Worm (Caenorhabditis elegans) whole organism, L4 larva: Measurements from ENCODE around the gene nhr-26.

Experiments used
- F26F4.8 ChIP-seq: fragments of 200-800 bp; sonication (Bioruptor generic); conservative IDR thresholded peaks from 2 replicates; pipeline ENCODE4 v1.3.6; 2022; ENCODE audit warnings: missing genetic modification characterization, missing compliant biosample characterization
- R02D3.7 ChIP-seq: fragments of 150-350 bp; sonication (generic microtip); optimal IDR thresholded peaks from 3 replicates; lab custom pipeline; 2014; ENCODE audit warnings: missing biosample characterization, missing genetic modification characterization
- T20F7.1 ChIP-seq: fragments of 200-800 bp; sonication (Bioruptor generic); optimal IDR thresholded peaks from 2 replicates; lab custom pipeline; 2018; ENCODE audit warnings: mild to moderate bottlenecking, missing genetic modification characterization, missing compliant biosample characterization
- T26A8.4 ChIP-seq: fragments of 200-800 bp; sonication (Bioruptor generic); IDR thresholded peaks from 2 replicates; pipeline ENCODE4 v1.3.6; 2022; ENCODE audit warnings: missing genetic modification characterization, missing compliant biosample characterization
- Y75B8A.6 ChIP-seq: fragments of 200-800 bp; sonication (Bioruptor generic); IDR thresholded peaks from 2 replicates; pipeline ENCODE4 v1.3.6; 2022; ENCODE audit warnings: missing genetic modification reagents, missing genetic modification characterization, missing compliant biosample characterization
- aha-1 ChIP-seq: fragments of 150-350 bp; peaks from one replicate; lab custom pipeline; 2014; ENCODE audit warnings: missing biosample characterization, missing genetic modification characterization
- ama-1 ChIP-seq: fragments of 150-350 bp; optimal IDR thresholded peaks from 2 replicates; lab custom pipeline; 2014; ENCODE audit warnings: inconsistent platforms, mixed read lengths
- ceh-20 ChIP-seq: fragments of 200-800 bp; sonication (Bioruptor generic); IDR thresholded peaks from 2 replicates; pipeline ENCODE4 v1.3.6; 2022; ENCODE audit warnings: missing genetic modification reagents, missing genetic modification characterization, missing compliant biosample characterization
- ceh-62 ChIP-seq: sonication (generic microtip); optimal IDR thresholded peaks from 2 replicates; lab custom pipeline; 2017; ENCODE audit warnings: missing biosample characterization, missing genetic modification characterization
- ces-1 ChIP-seq: fragments of 150-350 bp; sonication (generic microtip); optimal IDR thresholded peaks from 4 replicates; lab custom pipeline; 2014; ENCODE audit warnings: missing biosample characterization, missing genetic modification reagents, missing genetic modification characterization
- ctbp-1 ChIP-seq: fragments of 200-800 bp; sonication (Bioruptor generic); IDR thresholded peaks from 2 replicates; pipeline ENCODE4 v1.3.6; 2022; ENCODE audit warnings: missing genetic modification reagents, missing genetic modification characterization, missing compliant biosample characterization
- daf-16 ChIP-seq, 3 experiments: sonication (generic microtip); optimal IDR thresholded peaks; 2 replicates each; lab custom pipeline; 2016 to 2017; ENCODE audit warnings: missing genetic modification characterization in 3 of 3, missing genetic modification reagents in 3 of 3, mild to moderate bottlenecking in 2 of 3, missing compliant biosample characterization in 2 of 3, missing biosample characterization in 1 of 3, moderate library complexity in 1 of 3
- daf-8 ChIP-seq: fragments of 200-800 bp; sonication (Bioruptor generic); IDR thresholded peaks from 2 replicates; pipeline ENCODE4 v1.3.6; 2022; ENCODE audit warnings: missing genetic modification characterization, missing compliant biosample characterization
- dmd-6 ChIP-seq: fragments of 200-800 bp; sonication (Bioruptor generic); IDR thresholded peaks from 2 replicates; pipeline ENCODE4 v1.3.6; 2022; ENCODE audit warnings: missing genetic modification reagents, missing genetic modification characterization, missing compliant biosample characterization
- dpl-1 ChIP-seq: fragments of 150-350 bp; optimal IDR thresholded peaks from 2 replicates; lab custom pipeline; 2014; ENCODE audit warnings: missing biosample characterization, missing genetic modification reagents, missing genetic modification characterization
- dve-1 ChIP-seq: sonication (generic microtip); optimal IDR thresholded peaks from 2 replicates; lab custom pipeline; 2017; ENCODE audit warnings: antibody characterized with exemption, mild to moderate bottlenecking, missing genetic modification characterization, missing compliant biosample characterization; ENCODE audit not compliant: insufficient read depth
- egl-43 ChIP-seq: fragments of 200-800 bp; sonication (Bioruptor generic); IDR thresholded peaks from 2 replicates; pipeline ENCODE4 v1.3.6; 2022; ENCODE audit warnings: missing genetic modification reagents, missing genetic modification characterization, missing compliant biosample characterization
- fkh-10 ChIP-seq: fragments of 150-350 bp; optimal IDR thresholded peaks from 2 replicates; lab custom pipeline; 2014; ENCODE audit warnings: missing biosample characterization, missing genetic modification reagents, missing genetic modification characterization
- hif-1 ChIP-seq, 2 experiments: sonication (generic microtip); optimal IDR thresholded peaks; 2 replicates each; lab custom pipeline; 2016 to 2017; ENCODE audit warnings: missing compliant biosample characterization in 2 of 2, missing genetic modification characterization in 2 of 2, missing genetic modification reagents in 2 of 2, missing genotype in 2 of 2, mild to moderate bottlenecking in 1 of 2
- hlh-11 ChIP-seq: fragments of 200-800 bp; sonication (Bioruptor generic); optimal IDR thresholded peaks from 2 replicates; lab custom pipeline; 2018; ENCODE audit warnings: mild to moderate bottlenecking, missing genetic modification characterization, missing compliant biosample characterization
- hlh-30 ChIP-seq: sonication (generic microtip); optimal IDR thresholded peaks from 2 replicates; lab custom pipeline; 2017; ENCODE audit warnings: antibody characterized with exemption, mild to moderate bottlenecking, missing genetic modification characterization, missing compliant biosample characterization; ENCODE audit not compliant: insufficient read depth
- lin-13 ChIP-seq: fragments of 150-350 bp; optimal IDR thresholded peaks from 2 replicates; lab custom pipeline; 2014; ENCODE audit warnings: missing biosample characterization, missing genetic modification reagents, missing genetic modification characterization
- lin-39 ChIP-seq: fragments of 150-350 bp; optimal IDR thresholded peaks from 2 replicates; lab custom pipeline; 2014; ENCODE audit warnings: missing biosample characterization, missing genetic modification reagents, missing genetic modification characterization
- lsy-2 ChIP-seq, 2 experiments: fragments of 150-350 bp in 1 of 2; sonication (generic microtip) in 1 of 2; optimal IDR thresholded peaks; 2 replicates each; lab custom pipeline; 2014 to 2017; ENCODE audit warnings: missing biosample characterization in 2 of 2, missing genetic modification characterization in 2 of 2
- mep-1 ChIP-seq: fragments of 150-350 bp; sonication (generic microtip); optimal IDR thresholded peaks from 3 replicates; lab custom pipeline; 2014; ENCODE audit warnings: missing biosample characterization, missing genetic modification characterization
- mes-2 ChIP-seq: sonication (generic microtip); optimal IDR thresholded peaks from 2 replicates; lab custom pipeline; 2016; ENCODE audit warnings: missing genotype, mild to moderate bottlenecking, missing genetic modification characterization, missing compliant biosample characterization; ENCODE audit not compliant: poor library complexity, severe bottlenecking
- nhr-10 ChIP-seq: fragments of 150-350 bp; optimal IDR thresholded peaks from 2 replicates; lab custom pipeline; 2014; ENCODE audit warnings: missing biosample characterization, missing genetic modification characterization
- nhr-102 ChIP-seq: sonication (generic microtip); optimal IDR thresholded peaks from 2 replicates; lab custom pipeline; 2016; ENCODE audit warnings: mild to moderate bottlenecking, missing genetic modification characterization, moderate library complexity, missing compliant biosample characterization
- nhr-111 ChIP-seq: fragments of 200-800 bp; sonication (Bioruptor generic); optimal IDR thresholded peaks from 2 replicates; lab custom pipeline; 2018; ENCODE audit warnings: mild to moderate bottlenecking, missing genetic modification characterization, missing compliant biosample characterization
- nhr-28 ChIP-seq: fragments of 150-350 bp; optimal IDR thresholded peaks from 2 replicates; lab custom pipeline; 2014; ENCODE audit warnings: missing biosample characterization, missing genetic modification characterization
- nhr-48 ChIP-seq: sonication (generic microtip); optimal IDR thresholded peaks from 2 replicates; lab custom pipeline; 2016; ENCODE audit warnings: mild to moderate bottlenecking, missing genetic modification characterization, missing compliant biosample characterization
- nhr-77 ChIP-seq: fragments of 150-350 bp; optimal IDR thresholded peaks from 2 replicates; lab custom pipeline; 2014; ENCODE audit warnings: missing biosample characterization, missing genetic modification characterization
- php-3 ChIP-seq: fragments of 200-800 bp; sonication (Bioruptor generic); IDR thresholded peaks from 2 replicates; pipeline ENCODE4 v1.3.6; 2022; ENCODE audit warnings: missing genetic modification reagents, missing genetic modification characterization, missing compliant biosample characterization
- pqm-1 ChIP-seq: sonication (generic microtip); optimal IDR thresholded peaks from 2 replicates; lab custom pipeline; 2017; ENCODE audit warnings: missing biosample characterization, missing genetic modification characterization
- rbr-2 ChIP-seq: sonication (generic microtip); optimal IDR thresholded peaks from 2 replicates; lab custom pipeline; 2016; ENCODE audit warnings: missing genotype, missing genetic modification characterization, missing compliant biosample characterization
- saeg-2 ChIP-seq: fragments of 200-800 bp; sonication (Bioruptor generic); IDR thresholded peaks from 2 replicates; pipeline ENCODE4 v1.3.6; 2022; ENCODE audit warnings: missing genetic modification reagents, missing genetic modification characterization, missing compliant biosample characterization
- sdz-12 ChIP-seq: fragments of 200-800 bp; sonication (Bioruptor generic); optimal IDR thresholded peaks from 2 replicates; lab custom pipeline; 2018; ENCODE audit warnings: mild to moderate bottlenecking, missing genetic modification characterization, missing compliant biosample characterization
- snpc-4 ChIP-seq: fragments of 150-350 bp; optimal IDR thresholded peaks from 2 replicates; lab custom pipeline; 2014; ENCODE audit warnings: missing biosample characterization, missing genetic modification characterization
- tag-97 ChIP-seq: fragments of 200-800 bp; sonication (Bioruptor generic); IDR thresholded peaks from 2 replicates; pipeline ENCODE4 v1.3.6; 2022; ENCODE audit warnings: missing genetic modification characterization, missing compliant biosample characterization
- tra-1 ChIP-seq: fragments of 200-800 bp; sonication (Bioruptor generic); IDR thresholded peaks from 2 replicates; pipeline ENCODE4 v1.3.6; 2022; ENCODE audit warnings: missing genetic modification reagents, missing genetic modification characterization, missing compliant biosample characterization
- unc-39 ChIP-seq: sonication (generic microtip); optimal IDR thresholded peaks from 2 replicates; lab custom pipeline; 2017; ENCODE audit warnings: missing biosample characterization, missing genetic modification characterization
- unc-62 ChIP-seq, 3 experiments: fragments of 150-350 bp in 1 of 3; sonication (generic microtip); optimal IDR thresholded peaks in 2 of 3; peaks in 1 of 3; 1 replicate in 1 of 3; 2 replicates in 2 of 3; lab custom pipeline; 2014 to 2017; ENCODE audit warnings: missing biosample characterization in 3 of 3, missing genetic modification characterization in 3 of 3, missing genetic modification reagents in 3 of 3, missing genotype in 1 of 3
- vab-7 ChIP-seq: fragments of 200-800 bp; sonication (Bioruptor generic); IDR thresholded peaks from 2 replicates; pipeline ENCODE4 v1.3.6; 2022; ENCODE audit warnings: missing genetic modification reagents, missing genetic modification characterization, missing compliant biosample characterization
- ztf-7 ChIP-seq: fragments of 150-350 bp; optimal IDR thresholded peaks from 2 replicates; lab custom pipeline; 2014; ENCODE audit warnings: missing biosample characterization, missing genetic modification characterization

Gene nhr-26

DNA sequence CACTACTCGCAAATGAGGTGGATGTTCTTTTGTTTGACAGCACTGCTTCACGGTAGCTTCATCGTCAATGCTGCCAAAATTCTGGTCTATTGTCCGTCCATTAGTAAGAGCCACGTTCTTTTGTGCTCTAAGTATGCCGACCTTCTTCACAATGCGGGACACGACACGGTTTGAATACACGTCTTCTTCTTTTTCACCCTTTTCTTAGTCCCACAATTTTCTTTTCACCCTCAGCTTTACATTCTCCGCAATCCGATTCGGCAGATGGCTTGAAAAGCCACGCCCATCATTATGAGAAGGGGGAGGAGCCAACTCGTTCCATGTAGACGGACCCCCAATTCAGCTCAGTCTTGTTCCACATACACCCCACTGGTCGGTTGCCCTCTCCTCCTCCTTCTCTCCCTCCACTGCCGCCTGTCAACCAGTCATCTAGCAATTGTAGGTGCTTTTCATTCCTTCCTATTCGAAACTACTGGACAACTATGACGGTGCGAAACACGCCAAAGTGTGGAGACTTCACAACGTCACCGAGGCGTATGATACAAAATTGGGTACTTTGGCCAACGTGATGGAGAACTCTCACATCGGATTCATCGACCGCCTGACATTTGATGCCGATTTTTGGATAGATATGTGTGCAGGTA is 8.4 kb downstream of the nhr-26 start:
- TF ChIP-seq aha-1 (tag; lab: Kevin White, UChicago) (peak; percentile 9), nhr-77 (tag; lab: Kevin White, UChicago) (no peak), hlh-30 (tag; lab: Kevin White, UChicago) (peak; percentile 22), mep-1 (peak; percentile 39), egl-43 (GFP tag; lab: Robert Waterston, UW) (peak; percentile 56; the same call in 1 of the 2 replicates), pqm-1 (tag; lab: Kevin White, UChicago) (no peak), fkh-10 (GFP tag; lab: Kevin White, UChicago) (peak; percentile 71), unc-39 (no peak), Y75B8A.6 (GFP tag; lab: Robert Waterston, UW) (no peak), unc-62 (GFP tag; optimal IDR thresholded peaks at IDR 0.05 in 1 of 2; lab: Kevin White, UChicago) (peak in 1 of 2 experiments; percentile 97), unc-62 (tag; optimal IDR thresholded peaks at IDR 0.05; lab: Kevin White, UChicago) (no peak), rbr-2 (tag; lab: Kevin White, UChicago) (peak; percentile 18), tag-97 (GFP tag; lab: Robert Waterston, UW) (no peak), ama-1 (lab: Kevin White, UChicago) (peak; percentile 60)

DNA sequence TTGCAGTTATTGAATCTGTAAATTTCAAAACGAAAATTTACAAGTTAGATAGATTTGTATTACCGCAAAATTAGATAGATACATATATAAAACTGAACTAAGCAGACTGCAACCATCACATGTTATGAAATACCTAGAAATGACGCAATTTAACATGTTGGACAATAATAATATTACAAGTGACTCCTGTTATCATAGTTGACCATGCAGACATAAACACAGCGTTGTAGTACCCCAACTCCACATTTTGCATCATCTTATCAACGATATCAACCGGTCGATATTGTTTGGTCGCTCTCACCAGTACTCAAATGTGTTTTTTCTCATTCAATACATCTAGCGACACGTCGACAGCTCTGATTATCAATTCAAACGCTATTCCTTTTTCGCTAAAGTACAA is 9.0 kb downstream of the nhr-26 start, which contains the start of gene ugt-50:
ugt-50 (plus strand) TSS at position 268 of the 400 bp plus-strand sequence.
- TF ChIP-seq vab-7 (GFP tag; lab: Robert Waterston, UW), result no peak
- peak; percentile 28 for TF ChIP-seq nhr-77 (tag; lab: Kevin White, UChicago)
- no peak for TF ChIP-seq rbr-2 (tag; lab: Kevin White, UChicago)
- TF ChIP-seq daf-16 (GFP tag; optimal IDR thresholded peaks at IDR 0.05; lab: Kevin White, UChicago), result no peak
- TF ChIP-seq daf-16 (tag; optimal IDR thresholded peaks at IDR 0.05; lab: Kevin White, UChicago), result peak; percentile 99
- no peak for TF ChIP-seq ama-1 (lab: Kevin White, UChicago)
- no peak for TF ChIP-seq ces-1 (GFP tag; lab: Kevin White, UChicago)
- peak; percentile 9 for TF ChIP-seq T20F7.1 (GFP tag; lab: Kevin White, UChicago)
- peak; percentile 68 for TF ChIP-seq pqm-1 (tag; lab: Kevin White, UChicago)
- no peak for TF ChIP-seq tag-97 (GFP tag; lab: Robert Waterston, UW)
- TF ChIP-seq hlh-30 (tag; lab: Kevin White, UChicago), result peak; percentile 50
- TF ChIP-seq hif-1 (tag; optimal IDR thresholded peaks at IDR 0.05; lab: Kevin White, UChicago), result peak in 1 of 2 experiments; percentile 33
- TF ChIP-seq dve-1, result peak; percentile 90
- peak; percentile 95 for TF ChIP-seq ztf-7
- TF ChIP-seq lsy-2 (tag; optimal IDR thresholded peaks at IDR 0.05; lab: Kevin White, UChicago), result peak in 1 of 2 experiments; percentile 48
- TF ChIP-seq php-3 (GFP tag; lab: Robert Waterston, UW), result peak; percentile 66
- peak; percentile 53 for TF ChIP-seq mes-2 (tag; lab: Kevin White, UChicago)
- peak; percentile 27 for TF ChIP-seq nhr-102 (tag; lab: Kevin White, UChicago)
- no peak for TF ChIP-seq snpc-4 (tag; lab: Kevin White, UChicago)
- TF ChIP-seq nhr-28, result peak; percentile 93
- TF ChIP-seq ceh-62, result no peak
- peak; percentile 78 for TF ChIP-seq hlh-11
- TF ChIP-seq dmd-6, result peak; percentile 68
- peak; percentile 52 for TF ChIP-seq nhr-48 (tag; lab: Kevin White, UChicago)
- no peak for TF ChIP-seq R02D3.7
- no peak for TF ChIP-seq dpl-1 (GFP tag; lab: Kevin White, UChicago)
- TF ChIP-seq nhr-10 (tag; lab: Kevin White, UChicago), result peak; percentile 10
- TF ChIP-seq unc-62 (GFP tag; optimal IDR thresholded peaks at IDR 0.05 in 1 of 2; lab: Kevin White, UChicago), result peak in 1 of 2 experiments; percentile 19
- no peak for TF ChIP-seq unc-62 (tag; optimal IDR thresholded peaks at IDR 0.05; lab: Kevin White, UChicago)
- peak; percentile 26 for TF ChIP-seq mep-1
- TF ChIP-seq saeg-2 (GFP tag; lab: Robert Waterston, UW), result no peak
- no peak for TF ChIP-seq daf-8 (GFP tag; lab: Robert Waterston, UW)

DNA sequence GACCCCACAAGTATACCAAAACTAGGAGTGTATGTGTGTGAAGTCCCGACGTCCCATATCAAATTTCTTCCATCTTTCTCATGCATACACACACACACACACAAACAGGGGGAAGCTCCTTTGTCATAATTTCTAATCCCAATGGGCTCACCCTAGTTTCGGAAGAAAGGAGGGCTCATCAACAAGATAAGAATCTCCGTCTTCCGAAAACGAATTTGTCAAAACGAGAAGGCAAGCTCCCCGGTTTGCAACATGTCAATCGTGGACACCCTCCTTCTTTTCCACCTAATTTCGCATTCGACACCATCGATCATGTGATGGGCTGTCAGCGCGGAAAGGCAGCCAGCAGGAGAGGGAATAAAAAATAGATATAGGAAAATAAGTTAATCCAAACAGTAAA is 9.9 kb downstream of the nhr-26 start:
- peak; percentile 90 for TF ChIP-seq lin-39 (tag; lab: Kevin White, UChicago)
- TF ChIP-seq ceh-20 (GFP tag; lab: Robert Waterston, UW), result peak; percentile 92
- TF ChIP-seq dmd-6, result peak; percentile 85
- peak; percentile 22 for TF ChIP-seq nhr-48 (tag; lab: Kevin White, UChicago)
- TF ChIP-seq nhr-111 (GFP tag; lab: Kevin White, UChicago), result no peak
- peak; percentile 73 for TF ChIP-seq tra-1 (GFP tag; lab: Robert Waterston, UW)
- TF ChIP-seq lin-13 (GFP tag; lab: Kevin White, UChicago), result no peak
- peak; percentile 68 for TF ChIP-seq mep-1
- no peak for TF ChIP-seq sdz-12 (GFP tag; lab: Kevin White, UChicago)
- peak in 1 of 2 experiments; percentile 44 for TF ChIP-seq lsy-2 (tag; optimal IDR thresholded peaks at IDR 0.05; lab: Kevin White, UChicago)
- TF ChIP-seq egl-43 (GFP tag; lab: Robert Waterston, UW), result peak; percentile 58; the same call in 1 of the 2 replicates
- peak; percentile 25; the same call in 1 of the 2 replicates for TF ChIP-seq ctbp-1 (GFP tag; lab: Robert Waterston, UW)
- TF ChIP-seq dve-1, result peak; percentile 75
- TF ChIP-seq F26F4.8 (GFP tag; lab: Robert Waterston, UW), result no peak
- 0 out of 2 replicates have a peak, but pooled peaks have one; percentile 20 for TF ChIP-seq T26A8.4 (GFP tag; lab: Robert Waterston, UW)
- no peak for TF ChIP-seq saeg-2 (GFP tag; lab: Robert Waterston, UW)
- TF ChIP-seq rbr-2 (tag; lab: Kevin White, UChicago), result peak; percentile 30
